Worm (Caenorhabditis elegans): ENCODE measurements around the gene ceh-99.

- TF ChIP-seq fkh-10 (GFP tag; optimal IDR thresholded peaks at IDR 0.05) (no peak), ceh-9 (tag; optimal IDR thresholded peaks at IDR 0.05) (no peak), eyg-1 (tag; optimal IDR thresholded peaks at IDR 0.05) (no peak), pha-4 (tag; optimal IDR thresholded peaks at IDR 0.05) (no peak), ceh-14 (tag; optimal IDR thresholded peaks at IDR 0.05) (no peak), fax-1 (tag; optimal IDR thresholded peaks at IDR 0.05) (no peak), ahr-1 (tag; optimal IDR thresholded peaks at IDR 0.05) (no peak), ceh-22 (tag; optimal IDR thresholded peaks at IDR 0.05) (no peak), Y22D7AL.16 (tag; optimal IDR thresholded peaks at IDR 0.05) (no peak), gmeb-2 (tag; optimal IDR thresholded peaks at IDR 0.05) (no peak), pqm-1 (tag; optimal IDR thresholded peaks at IDR 0.05) (no peak), ceh-6 (GFP tag; optimal IDR thresholded peaks at IDR 0.05) (no peak), elt-2 (tag; optimal IDR thresholded peaks at IDR 0.05) (no peak), ama-1 (optimal IDR thresholded peaks at IDR 0.05) (no peak)
Observed at ce11 chrII:12485060-12485459, 34.7 kb upstream of the ceh-99 start, which contains the start of gene F15A4.10.
